Worm (Caenorhabditis elegans): Measurements from ENCODE around the gene lin-36.

The lin-36 gene

DNA sequence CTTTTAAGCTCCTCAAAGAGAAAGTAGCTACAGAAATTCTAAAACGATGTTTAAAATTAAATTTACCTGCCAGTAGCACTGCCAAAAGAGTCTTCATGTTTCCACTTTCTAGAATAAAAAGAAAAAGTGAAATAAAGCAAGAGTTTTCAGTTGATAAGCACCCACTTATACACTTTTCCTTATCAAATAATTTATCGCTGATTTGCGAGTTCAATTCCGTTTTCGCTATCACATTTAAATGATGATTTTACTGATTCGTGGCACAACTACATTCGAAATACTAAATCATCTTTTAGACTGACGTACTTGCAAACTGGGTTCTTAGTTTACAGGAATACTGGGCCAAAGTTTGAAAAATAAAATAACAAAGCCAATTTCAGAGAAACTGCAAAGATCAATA, 30.3 kb upstream of the lin-36 start, which contains the start of gene K12H4.7:
K12H4.7 (minus strand) TSS at position 138 of the 400 bp plus-strand sequence.
- TF ChIP-seq fos-1 (tag; optimal IDR thresholded peaks at IDR 0.05) (no peak), nhr-67 (tag; optimal IDR thresholded peaks at IDR 0.05) (no peak), pqm-1 (tag; optimal IDR thresholded peaks at IDR 0.05) (peak; percentile 62), nhr-237 (tag; optimal IDR thresholded peaks at IDR 0.05) (no peak), skn-1 (tag; optimal IDR thresholded peaks at IDR 0.05) (peak; percentile 67), nhr-28 (tag; optimal IDR thresholded peaks at IDR 0.05) (no peak), elt-2 (tag; optimal IDR thresholded peaks at IDR 0.05) (peak; percentile 91), pha-4 (tag; optimal IDR thresholded peaks at IDR 0.05) (no peak), nhr-12 (tag; optimal IDR thresholded peaks at IDR 0.05) (no peak), ztf-11 (tag; optimal IDR thresholded peaks at IDR 0.05) (no peak), nfya-1 (tag; optimal IDR thresholded peaks at IDR 0.05; ENCODE audit: insufficient read depth) (no peak), snpc-4 (tag; optimal IDR thresholded peaks at IDR 0.05) (no peak)

- TF ChIP-seq ceh-82 (tag; optimal IDR thresholded peaks at IDR 0.05) (no peak), sea-2 (GFP tag; optimal IDR thresholded peaks at IDR 0.05) (no peak), egl-5 (tag; optimal IDR thresholded peaks at IDR 0.05) (no peak), R02D3.7 (tag; optimal IDR thresholded peaks at IDR 0.05) (no peak), nhr-25 (tag; optimal IDR thresholded peaks at IDR 0.05) (no peak), ceh-16 (tag; optimal IDR thresholded peaks at IDR 0.05) (no peak), elt-2 (tag; optimal IDR thresholded peaks at IDR 0.05) (no peak), lsy-12 (tag; optimal IDR thresholded peaks at IDR 0.05) (no peak), daf-12 (tag; optimal IDR thresholded peaks at IDR 0.05) (no peak), ceh-28 (tag; optimal IDR thresholded peaks at IDR 0.05) (no peak), unc-62 (GFP tag; optimal IDR thresholded peaks at IDR 0.05) (no peak), nhr-237 (tag; optimal IDR thresholded peaks at IDR 0.05) (no peak), egl-27 (tag; optimal IDR thresholded peaks at IDR 0.05) (no peak), pha-4 (tag; optimal IDR thresholded peaks at IDR 0.05) (no peak), nhr-11 (tag; optimal IDR thresholded peaks at IDR 0.05) (no peak), skn-1 (tag; optimal IDR thresholded peaks at IDR 0.05) (no peak), jun-1 (tag; optimal IDR thresholded peaks at IDR 0.05) (no peak), nhr-28 (tag; optimal IDR thresholded peaks at IDR 0.05) (no peak), nfya-1 (tag; optimal IDR thresholded peaks at IDR 0.05; ENCODE audit: insufficient read depth) (no peak)
These were observed 26.7 kb upstream of the lin-36 start, which contains the start of gene K12H4.2 for ce11 chrIII:8047412-8047811. Gene K12H4.2, plus strand, starts transcription at chrIII:8047712.

DNA sequence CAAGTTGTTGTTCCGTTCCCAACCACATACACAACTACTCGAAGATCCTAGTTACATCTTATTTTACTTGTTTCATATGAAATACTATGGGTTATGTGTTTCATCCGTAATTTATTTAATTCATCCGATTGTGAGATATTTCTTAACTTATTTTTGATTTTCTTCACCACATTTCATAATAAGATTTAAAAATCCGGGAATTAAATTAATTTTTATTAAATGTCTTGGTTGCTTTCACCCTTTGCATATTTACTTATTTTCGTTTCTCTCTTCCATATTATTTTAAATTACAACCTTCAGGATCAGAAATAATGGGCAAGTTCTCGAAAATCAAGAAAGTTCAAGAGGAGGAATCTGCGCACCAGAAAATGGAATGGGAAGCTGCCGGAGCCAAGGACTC, 25.1 kb upstream of the lin-36 start, which contains the start of gene K12H4.3:
K12H4.3 (plus strand) TSS at position 301 of the 400 bp plus-strand sequence.
- no peak for TF ChIP-seq pqm-1 (tag; optimal IDR thresholded peaks at IDR 0.05)
- no peak for TF ChIP-seq aly-2 (tag; optimal IDR thresholded peaks at IDR 0.05)
- no peak for TF ChIP-seq elt-1 (tag; optimal IDR thresholded peaks at IDR 0.05)
- no peak for TF ChIP-seq snpc-4 (tag; optimal IDR thresholded peaks at IDR 0.05)
- TF ChIP-seq unc-39 (tag; optimal IDR thresholded peaks at IDR 0.05), result no peak
- TF ChIP-seq daf-12 (tag; optimal IDR thresholded peaks at IDR 0.05), result no peak

ce11 chrIII:8044717-8045116, 24.0 kb upstream of the lin-36 start, which contains the start of gene spcs-3:
Gene spcs-3, plus strand, starts transcription at chrIII:8045017.
- TF ChIP-seq nhr-28 (tag; optimal IDR thresholded peaks at IDR 0.05) (no peak), jun-1 (tag; optimal IDR thresholded peaks at IDR 0.05) (no peak), R02D3.7 (tag; optimal IDR thresholded peaks at IDR 0.05) (no peak), nhr-12 (tag; optimal IDR thresholded peaks at IDR 0.05) (no peak), nhr-11 (tag; optimal IDR thresholded peaks at IDR 0.05) (no peak), ceh-9 (tag; optimal IDR thresholded peaks at IDR 0.05) (no peak), nhr-43 (tag; optimal IDR thresholded peaks at IDR 0.05; ENCODE audit: poor library complexity, severe bottlenecking) (no peak), ceh-28 (tag; optimal IDR thresholded peaks at IDR 0.05) (no peak), nhr-77 (tag; optimal IDR thresholded peaks at IDR 0.05) (no peak), hmg-11 (tag; optimal IDR thresholded peaks at IDR 0.05) (no peak), mdl-1 (tag; optimal IDR thresholded peaks at IDR 0.05) (no peak), fkh-10 (GFP tag; optimal IDR thresholded peaks at IDR 0.05) (no peak), fkh-2 (tag; optimal IDR thresholded peaks at IDR 0.05) (no peak), nhr-237 (tag; optimal IDR thresholded peaks at IDR 0.05) (no peak), ztf-4 (tag; optimal IDR thresholded peaks at IDR 0.05) (no peak), mml-1 (tag; optimal IDR thresholded peaks at IDR 0.05) (no peak), skn-1 (tag; optimal IDR thresholded peaks at IDR 0.05) (no peak), nhr-76 (tag; optimal IDR thresholded peaks at IDR 0.05) (no peak)
